Worm (Caenorhabditis elegans) whole organism, young adult: ENCODE results near the gene ugt-23.

Experiments
- B0019.2 ChIP-seq: fragments of 200-800 bp; sonication (Bioruptor generic); conservative IDR thresholded peaks from 2 replicates; pipeline ENCODE4 v1.3.6; 2022; ENCODE audit warnings: missing genetic modification reagents, missing genetic modification characterization, missing compliant biosample characterization
- B0336.3 ChIP-seq: fragments of 200-800 bp; sonication (Bioruptor generic); IDR thresholded peaks from 2 replicates; pipeline ENCODE4 v1.3.6; 2022; ENCODE audit warnings: missing genetic modification characterization, missing compliant biosample characterization
- F22D6.2 ChIP-seq: sonication (generic microtip); optimal IDR thresholded peaks from 2 replicates; lab custom pipeline; 2016; ENCODE audit warnings: mild to moderate bottlenecking, missing genetic modification characterization, missing compliant biosample characterization
- F33H1.4 ChIP-seq: fragments of 200-800 bp; sonication (Bioruptor generic); IDR thresholded peaks from 2 replicates; pipeline ENCODE4 v1.3.6; 2022; ENCODE audit warnings: missing genetic modification reagents, missing genetic modification characterization, missing compliant biosample characterization
- F52B5.7 ChIP-seq: sonication (generic microtip); optimal IDR thresholded peaks from 2 replicates; lab custom pipeline; 2016; ENCODE audit warnings: mild to moderate bottlenecking, missing genetic modification characterization, missing compliant biosample characterization
- F55B11.4 ChIP-seq: sonication (generic microtip); optimal IDR thresholded peaks from 2 replicates; lab custom pipeline; 2016; ENCODE audit warnings: missing compliant biosample characterization, missing genetic modification characterization, borderline replicate concordance; ENCODE audit not compliant: insufficient read depth
- F57A8.1 ChIP-seq: fragments of 200-800 bp; sonication (Bioruptor generic); optimal IDR thresholded peaks from 2 replicates; lab custom pipeline; 2018; ENCODE audit warnings: mild to moderate bottlenecking, missing genetic modification characterization, moderate library complexity, missing compliant biosample characterization
- F57C9.4 ChIP-seq: sonication (generic microtip); optimal IDR thresholded peaks from 2 replicates; lab custom pipeline; 2017; ENCODE audit warnings: mild to moderate bottlenecking, missing genetic modification characterization, missing compliant biosample characterization
- T26A5.8 ChIP-seq: sonication (generic microtip); optimal IDR thresholded peaks from 2 replicates; lab custom pipeline; 2016; ENCODE audit warnings: missing genetic modification characterization, missing compliant biosample characterization
- Y53G8AR.9 ChIP-seq: fragments of 200-800 bp; sonication (Bioruptor generic); conservative IDR thresholded peaks from 2 replicates; pipeline ENCODE4 v1.3.6; 2022; ENCODE audit warnings: missing genetic modification reagents, missing genetic modification characterization, missing compliant biosample characterization
- Y79H2A.3 ChIP-seq: fragments of 200-800 bp; sonication (Bioruptor generic); conservative IDR thresholded peaks from 2 replicates; pipeline ENCODE4 v1.3.6; 2022; ENCODE audit warnings: missing genetic modification reagents, missing genetic modification characterization, missing compliant biosample characterization
- Y95B8A.8 ChIP-seq: fragments of 200-800 bp; sonication (Bioruptor generic); IDR thresholded peaks from 2 replicates; pipeline ENCODE4 v1.3.6; 2022; ENCODE audit warnings: missing genetic modification reagents, missing genetic modification characterization, missing compliant biosample characterization
- ama-1 ChIP-seq, 3 experiments: fragments of 150-350 bp in 1 of 3; sonication (generic microtip) in 2 of 3; optimal IDR thresholded peaks; 2 replicates each; lab custom pipeline; 2014 to 2018; ENCODE audit warnings: missing biosample characterization in 2 of 3, missing genetic modification characterization in 2 of 3, missing genetic modification reagents in 2 of 3
- atf-7 ChIP-seq: sonication (generic microtip); optimal IDR thresholded peaks from 2 replicates; lab custom pipeline; 2017; ENCODE audit warnings: mild to moderate bottlenecking, missing genetic modification characterization, missing compliant biosample characterization
- attf-6 ChIP-seq: fragments of 200-800 bp; sonication (Bioruptor generic); IDR thresholded peaks from 2 replicates; pipeline ENCODE4 v1.3.6; 2022; ENCODE audit warnings: missing genetic modification reagents, missing genetic modification characterization, missing compliant biosample characterization
- bed-1 ChIP-seq: fragments of 200-800 bp; sonication (Bioruptor generic); IDR thresholded peaks from 2 replicates; pipeline ENCODE4 v1.3.6; 2022; ENCODE audit warnings: missing genetic modification reagents, missing genetic modification characterization, missing compliant biosample characterization
- bed-2 ChIP-seq: fragments of 200-800 bp; sonication (Bioruptor generic); IDR thresholded peaks from 2 replicates; pipeline ENCODE4 v1.3.6; 2022; ENCODE audit warnings: missing genetic modification reagents, missing genetic modification characterization, missing compliant biosample characterization
- ceh-27 ChIP-seq: fragments of 200-800 bp; sonication (Bioruptor generic); optimal IDR thresholded peaks from 2 replicates; lab custom pipeline; 2018; ENCODE audit warnings: mild to moderate bottlenecking, missing genetic modification characterization, moderate library complexity, missing compliant biosample characterization
- dpff-1 ChIP-seq: sonication (generic microtip); optimal IDR thresholded peaks from 2 replicates; lab custom pipeline; 2017; ENCODE audit warnings: mild to moderate bottlenecking, missing genetic modification characterization, missing compliant biosample characterization
- ekl-4 ChIP-seq: fragments of 200-800 bp; sonication (Bioruptor generic); IDR thresholded peaks from 2 replicates; pipeline ENCODE4 v1.3.6; 2022; ENCODE audit warnings: missing genetic modification reagents, missing genetic modification characterization, missing compliant biosample characterization
- hlh-12 ChIP-seq: sonication (generic microtip); optimal IDR thresholded peaks from 2 replicates; lab custom pipeline; 2016; ENCODE audit warnings: missing genetic modification characterization, missing compliant biosample characterization
- hlh-26 ChIP-seq: fragments of 200-800 bp; sonication (Bioruptor generic); conservative IDR thresholded peaks from 2 replicates; pipeline ENCODE4 v1.3.6; 2022; ENCODE audit warnings: missing genetic modification reagents, missing genetic modification characterization, missing compliant biosample characterization
- let-607 ChIP-seq, 2 experiments: fragments of 200-800 bp in 1 of 2; sonication (Bioruptor generic) in 1 of 2; sonication (generic microtip) in 1 of 2; optimal IDR thresholded peaks; 2 replicates each; lab custom pipeline; 2016 to 2018; ENCODE audit warnings: mild to moderate bottlenecking in 2 of 2, missing compliant biosample characterization in 2 of 2, missing genetic modification characterization in 2 of 2, moderate library complexity in 2 of 2, missing genotype in 1 of 2
- lin-26 ChIP-seq: fragments of 200-800 bp; sonication (Bioruptor generic); IDR thresholded peaks from 2 replicates; pipeline ENCODE4 v1.3.6; 2022; ENCODE audit warnings: missing genetic modification reagents, missing genetic modification characterization, missing compliant biosample characterization
- lin-35 ChIP-seq, 3 experiments: fragments of 150-350 bp in 2 of 3; sonication (generic microtip) in 1 of 3; optimal IDR thresholded peaks; 2 replicates each; lab custom pipeline; 2014 to 2018; ENCODE audit warnings: missing biosample characterization in 3 of 3, missing genetic modification characterization in 3 of 3, missing genetic modification reagents in 3 of 3
- lin-54 ChIP-seq: fragments of 200-800 bp; sonication (Bioruptor generic); optimal IDR thresholded peaks from 2 replicates; lab custom pipeline; 2018; ENCODE audit warnings: mild to moderate bottlenecking, missing genetic modification characterization, missing compliant biosample characterization
- madf-6 ChIP-seq: fragments of 200-800 bp; sonication (Bioruptor generic); IDR thresholded peaks from 2 replicates; pipeline ENCODE4 v1.3.6; 2022; ENCODE audit warnings: missing genetic modification reagents, missing genetic modification characterization, missing compliant biosample characterization
- nfya-2 ChIP-seq: fragments of 200-800 bp; sonication (Bioruptor generic); IDR thresholded peaks from 2 replicates; pipeline ENCODE4 v1.3.6; 2022; ENCODE audit warnings: missing genetic modification reagents, missing genetic modification characterization, missing compliant biosample characterization
- nhr-179 ChIP-seq: sonication (generic microtip); optimal IDR thresholded peaks from 2 replicates; lab custom pipeline; 2016; ENCODE audit warnings: mild to moderate bottlenecking, missing genetic modification characterization, missing compliant biosample characterization
- nhr-80 ChIP-seq: sonication (generic microtip); optimal IDR thresholded peaks from 2 replicates; lab custom pipeline; 2016; ENCODE audit warnings: missing genetic modification characterization, missing compliant biosample characterization
- nhr-90 ChIP-seq: sonication (generic microtip); optimal IDR thresholded peaks from 2 replicates; lab custom pipeline; 2016; ENCODE audit warnings: missing genotype, mild to moderate bottlenecking, missing genetic modification characterization, missing compliant biosample characterization
- pha-4 ChIP-seq: fragments of 150-350 bp; sonication (generic microtip); optimal IDR thresholded peaks from 2 replicates; lab custom pipeline; 2014; ENCODE audit warnings: missing biosample characterization, missing genetic modification reagents, missing genetic modification characterization
- snpc-1.1 ChIP-seq: sonication (generic microtip); optimal IDR thresholded peaks from 2 replicates; lab custom pipeline; 2017; ENCODE audit warnings: missing genetic modification characterization, mild to moderate bottlenecking, missing compliant biosample characterization, antibody characterized with exemption, moderate library complexity, missing genotype, missing genetic modification reagents; ENCODE audit not compliant: insufficient read depth
- snpc-1.3 ChIP-seq: sonication (generic microtip); optimal IDR thresholded peaks from 2 replicates; lab custom pipeline; 2017; ENCODE audit warnings: missing genetic modification characterization, mild to moderate bottlenecking, missing compliant biosample characterization, antibody characterized with exemption, moderate library complexity, missing genotype, missing genetic modification reagents; ENCODE audit not compliant: insufficient read depth
- tbp1 ChIP-seq: fragments of 200-800 bp; sonication (Bioruptor generic); optimal IDR thresholded peaks from 2 replicates; lab custom pipeline; 2018; ENCODE audit warnings: mild to moderate bottlenecking, missing genetic modification characterization, missing compliant biosample characterization
- zim-3 ChIP-seq: sonication (generic microtip); optimal IDR thresholded peaks from 2 replicates; lab custom pipeline; 2017; ENCODE audit warnings: mild to moderate bottlenecking, missing genetic modification characterization, moderate library complexity, missing compliant biosample characterization
- ztf-22 ChIP-seq: fragments of 200-800 bp; sonication (Bioruptor generic); optimal IDR thresholded peaks from 2 replicates; lab custom pipeline; 2018; ENCODE audit warnings: mild to moderate bottlenecking, missing genetic modification characterization, moderate library complexity, missing compliant biosample characterization
- ztf-25 ChIP-seq: fragments of 200-800 bp; sonication (Bioruptor generic); IDR thresholded peaks from 2 replicates; pipeline ENCODE4 v1.3.6; 2022; ENCODE audit warnings: missing genetic modification reagents, missing genetic modification characterization, missing compliant biosample characterization

The ugt-23 gene

DNA sequence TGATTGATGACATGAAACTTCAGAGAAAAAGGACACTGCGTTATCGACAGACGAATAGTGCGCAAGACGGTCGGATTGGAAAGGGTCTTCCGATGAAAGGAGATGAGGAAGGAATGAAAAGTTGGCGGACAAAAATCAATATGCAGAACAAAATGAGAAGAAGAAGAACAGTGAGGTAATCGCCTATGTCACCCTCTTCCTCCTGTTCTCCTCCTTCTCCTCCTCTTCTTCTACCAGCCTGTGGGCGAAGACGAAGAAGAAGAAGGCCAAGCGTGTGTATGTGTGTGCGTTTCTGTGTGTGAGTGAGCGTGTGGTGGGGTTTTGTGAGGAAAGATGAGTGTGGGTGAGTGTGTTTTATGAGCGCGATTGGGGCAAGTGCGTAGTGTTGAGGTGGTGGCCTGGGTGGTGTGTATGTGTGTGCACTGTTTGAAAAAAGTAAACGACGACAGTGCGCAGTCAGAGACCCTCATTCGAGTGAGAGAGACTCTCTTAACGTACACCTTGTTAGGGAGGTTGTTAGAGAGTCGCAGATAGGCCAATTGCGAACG lies 7.3 kb upstream of the ugt-23 start, which contains the start of gene tsp-21 (continued):
- TF ChIP-seq atf-7 (tag; lab: Kevin White, UChicago): no peak
- TF ChIP-seq F57A8.1 (GFP tag; lab: Kevin White, UChicago): peak; percentile 27
- TF ChIP-seq F33H1.4: no peak
- no peak for TF ChIP-seq ekl-4 (GFP tag; lab: Robert Waterston, UW)
- TF ChIP-seq B0336.3 (GFP tag; lab: Robert Waterston, UW): peak; percentile 71; the same call in 1 of the 2 replicates
- peak; percentile 48 for TF ChIP-seq lin-26 (GFP tag; lab: Robert Waterston, UW)
- no peak for TF ChIP-seq attf-6
- TF ChIP-seq ztf-22 (GFP tag; lab: Kevin White, UChicago): no peak
- no peak for TF ChIP-seq snpc-1.1 (tag; lab: Kevin White, UChicago)
- TF ChIP-seq tbp1 (GFP tag; lab: Kevin White, UChicago): peak; percentile 35
- no peak for TF ChIP-seq zim-3 (tag; lab: Kevin White, UChicago)
- TF ChIP-seq let-607 (tag; optimal IDR thresholded peaks at IDR 0.05; lab: Kevin White, UChicago): peak in 1 of 2 experiments; percentile 36
- TF ChIP-seq nhr-179 (tag; lab: Kevin White, UChicago): no peak
- TF ChIP-seq F22D6.2 (tag; lab: Kevin White, UChicago): no peak
- TF ChIP-seq bed-1 (GFP tag; lab: Robert Waterston, UW): no peak
- peak in 1 of 3 experiments; percentile 47 for TF ChIP-seq lin-35 (GFP tag; optimal IDR thresholded peaks at IDR 0.05; lab: Kevin White, UChicago)
- peak; percentile 45 for TF ChIP-seq nhr-90 (tag; lab: Kevin White, UChicago)
- TF ChIP-seq ama-1 (optimal IDR thresholded peaks at IDR 0.05; lab: Kevin White, UChicago): no peak
- no peak for TF ChIP-seq ama-1 (GFP tag; optimal IDR thresholded peaks at IDR 0.05; lab: Kevin White, UChicago)
- no peak for TF ChIP-seq F57C9.4 (tag; lab: Kevin White, UChicago)
- TF ChIP-seq Y53G8AR.9: no peak
- peak; percentile 9 for TF ChIP-seq lin-54 (GFP tag; lab: Kevin White, UChicago)
- TF ChIP-seq bed-2 (GFP tag; lab: Robert Waterston, UW): no peak
- TF ChIP-seq madf-6 (GFP tag; lab: Robert Waterston, UW): no peak
- TF ChIP-seq hlh-26 (GFP tag; lab: Robert Waterston, UW): no peak
- TF ChIP-seq dpff-1: no peak
- TF ChIP-seq B0019.2: no peak
- no peak for TF ChIP-seq Y95B8A.8
- TF ChIP-seq nfya-2 (GFP tag; lab: Robert Waterston, UW): no peak
- no peak for TF ChIP-seq hlh-12 (tag; lab: Kevin White, UChicago)
- no peak for TF ChIP-seq pha-4 (tag; lab: Kevin White, UChicago)
- no peak for TF ChIP-seq snpc-1.3 (tag; lab: Kevin White, UChicago)
- peak; percentile 89 for TF ChIP-seq ceh-27 (GFP tag; lab: Kevin White, UChicago)
- no peak for TF ChIP-seq ztf-25 (GFP tag; lab: Robert Waterston, UW)
- TF ChIP-seq T26A5.8 (tag; lab: Kevin White, UChicago): no peak
- no peak for TF ChIP-seq F55B11.4 (tag; lab: Kevin White, UChicago)
- TF ChIP-seq nhr-80: peak; percentile 90
- TF ChIP-seq F52B5.7 (tag; lab: Kevin White, UChicago): no peak
- no peak for TF ChIP-seq Y79H2A.3 (GFP tag; lab: Robert Waterston, UW)
